Fruit fly (Drosophila melanogaster) Kc167 (cell line): ENCODE measurements around the gene Orct2.
A peak's percentile ranks its signal among the peaks of the same experiment; 100 is the strongest.

Experiments used
- psq ChIP-seq: fragments of >200 bp; optimal IDR thresholded peaks from 2 replicates; lab custom pipeline; 2017; ENCODE audit warnings: missing external identifiers
- ttk ChIP-seq: sonication (Bioruptor generic); optimal IDR thresholded peaks from 2 replicates; lab custom pipeline; 2017; ENCODE audit warnings: missing external identifiers

- no peak for TF ChIP-seq ttk (lab: Kevin White, UChicago)
- peak; percentile 53 for TF ChIP-seq psq
These were observed 38.7 kb upstream of the Orct2 start for dm6 chr3R:24234162-24234529.
